Fruit fly (Drosophila melanogaster) whole organism, prepupa: ENCODE measurements around the gene scyl.
A peak's percentile ranks its signal among the peaks of the same experiment; 100 is the strongest.

ENCODE experiments used
- CG10631 ChIP-seq: fragments of 200-800 bp; sonication (Bioruptor generic); optimal IDR thresholded peaks from 2 replicates; lab custom pipeline; 2016; ENCODE audit warnings: missing biosample characterization, missing genetic modification characterization
- CG10669 ChIP-seq: fragments of 200-800 bp; sonication (Bioruptor generic); optimal IDR thresholded peaks from 3 replicates; lab custom pipeline; 2018; ENCODE audit warnings: missing biosample characterization, mild to moderate bottlenecking, missing genetic modification characterization, moderate library complexity
- CG11902 ChIP-seq: fragments of 200-800 bp; sonication (Bioruptor generic); optimal IDR thresholded peaks from 3 replicates; lab custom pipeline; 2016; ENCODE audit warnings: missing biosample characterization, missing genetic modification characterization
- CG1621 ChIP-seq: fragments of 200-800 bp; sonication (Bioruptor generic); optimal IDR thresholded peaks from 3 replicates; lab custom pipeline; 2018; ENCODE audit warnings: missing biosample characterization, mild to moderate bottlenecking, missing genetic modification characterization
- CG3032 ChIP-seq: fragments of 200-800 bp; optimal IDR thresholded peaks from 2 replicates; lab custom pipeline; 2019; ENCODE audit warnings: missing biosample characterization, mild to moderate bottlenecking, missing genetic modification characterization, moderate library complexity
- CG32006 ChIP-seq: fragments of 200-800 bp; sonication (Bioruptor generic); optimal IDR thresholded peaks from 3 replicates; lab custom pipeline; 2017; ENCODE audit warnings: missing biosample characterization, mild to moderate bottlenecking, missing genetic modification characterization
- CG3919 ChIP-seq: fragments of 200-800 bp; sonication (Bioruptor generic); optimal IDR thresholded peaks from 3 replicates; lab custom pipeline; 2016; ENCODE audit warnings: missing biosample characterization, missing genetic modification characterization
- CG6163 ChIP-seq: fragments of 200-800 bp; sonication (Bioruptor generic); IDR thresholded peaks from 3 replicates; pipeline ENCODE4 v1.3.6; 2022; ENCODE audit warnings: missing biosample characterization, missing genetic modification characterization
- CG6808 ChIP-seq: fragments of 200-800 bp; sonication (Bioruptor generic); optimal IDR thresholded peaks from 3 replicates; lab custom pipeline; 2017; ENCODE audit warnings: missing biosample characterization, missing genetic modification characterization, mild to moderate bottlenecking, moderate library complexity, missing genetic modification reagents
- CG6854 ChIP-seq: fragments of 200-800 bp; sonication (Bioruptor generic); optimal IDR thresholded peaks from 2 replicates; lab custom pipeline; 2017; ENCODE audit warnings: missing biosample characterization, mild to moderate bottlenecking, missing genetic modification characterization
- CG8319 ChIP-seq: fragments of 200-800 bp; sonication (Bioruptor generic); optimal IDR thresholded peaks from 3 replicates; lab custom pipeline; 2016; ENCODE audit warnings: missing biosample characterization, missing genetic modification characterization
- CG9139 ChIP-seq: fragments of 200-800 bp; sonication (Bioruptor generic); optimal IDR thresholded peaks from 3 replicates; lab custom pipeline; 2017; ENCODE audit warnings: missing biosample characterization, mild to moderate bottlenecking, missing genetic modification characterization
- Eip75B ChIP-seq: fragments of 200-800 bp; sonication (Bioruptor generic); optimal IDR thresholded peaks from 3 replicates; lab custom pipeline; 2016; ENCODE audit warnings: missing biosample characterization, missing genetic modification characterization
- Eip93F ChIP-seq: fragments of 200-800 bp; sonication (Bioruptor generic); optimal IDR thresholded peaks from 2 replicates; lab custom pipeline; 2016; ENCODE audit warnings: missing biosample characterization, mild to moderate bottlenecking, missing genetic modification characterization
- Gug ChIP-seq: fragments of 200-800 bp; sonication (Bioruptor generic); IDR thresholded peaks from 2 replicates; pipeline ENCODE4 v1.3.6; 2022; ENCODE audit warnings: missing biosample characterization, missing genetic modification characterization
- Hr39 ChIP-seq: fragments of 200-800 bp; sonication (Bioruptor generic); optimal IDR thresholded peaks from 2 replicates; lab custom pipeline; 2016; ENCODE audit warnings: missing biosample characterization, missing genetic modification characterization
- Hr4 ChIP-seq: fragments of 200-800 bp; sonication (Bioruptor generic); optimal IDR thresholded peaks from 3 replicates; lab custom pipeline; 2016; ENCODE audit warnings: missing biosample characterization, missing genetic modification characterization
- Lpt ChIP-seq: fragments of 200-800 bp; sonication (Bioruptor generic); optimal IDR thresholded peaks from 3 replicates; lab custom pipeline; 2016; ENCODE audit warnings: missing biosample characterization, missing genetic modification characterization
- Met ChIP-seq: fragments of 200-800 bp; sonication (Bioruptor generic); optimal IDR thresholded peaks from 3 replicates; lab custom pipeline; 2016; ENCODE audit warnings: missing biosample characterization, missing genetic modification characterization
- OdsH ChIP-seq: fragments of 200-800 bp; sonication (Bioruptor generic); optimal IDR thresholded peaks from 3 replicates; lab custom pipeline; 2016; ENCODE audit warnings: missing biosample characterization, missing genetic modification characterization
- Smox ChIP-seq: fragments of 200-800 bp; sonication (Bioruptor generic); optimal IDR thresholded peaks from 3 replicates; lab custom pipeline; 2016; ENCODE audit warnings: missing biosample characterization, missing genetic modification characterization
- Sox102F ChIP-seq: fragments of 200-800 bp; sonication (Bioruptor generic); optimal IDR thresholded peaks from 2 replicates; lab custom pipeline; 2016; ENCODE audit warnings: missing biosample characterization, mild to moderate bottlenecking, missing genetic modification characterization
- Sox14 ChIP-seq: fragments of 200-800 bp; sonication (Bioruptor generic); optimal IDR thresholded peaks from 3 replicates; lab custom pipeline; 2016; ENCODE audit warnings: missing biosample characterization, missing genetic modification characterization
- Sox15 ChIP-seq: fragments of 200-800 bp; sonication (Bioruptor generic); optimal IDR thresholded peaks from 3 replicates; lab custom pipeline; 2016; ENCODE audit warnings: missing biosample characterization, missing genetic modification characterization
- achi ChIP-seq: fragments of 200-800 bp; sonication (Bioruptor generic); optimal IDR thresholded peaks from 3 replicates; lab custom pipeline; 2016; ENCODE audit warnings: missing biosample characterization, missing genetic modification characterization
- fd85E ChIP-seq: fragments of 200-800 bp; sonication (Bioruptor generic); optimal IDR thresholded peaks from 3 replicates; lab custom pipeline; 2016; ENCODE audit warnings: missing biosample characterization, missing genetic modification characterization
- fkh ChIP-seq: fragments of 200-800 bp; sonication (Bioruptor generic); optimal IDR thresholded peaks from 3 replicates; lab custom pipeline; 2017; ENCODE audit warnings: missing biosample characterization, mild to moderate bottlenecking, missing genetic modification characterization, moderate library complexity
- net ChIP-seq: fragments of 200-800 bp; sonication (Bioruptor generic); optimal IDR thresholded peaks from 3 replicates; lab custom pipeline; 2016; ENCODE audit warnings: missing biosample characterization, missing genetic modification characterization
- pdm3 ChIP-seq: fragments of 200-800 bp; sonication (Bioruptor generic); optimal IDR thresholded peaks from 3 replicates; lab custom pipeline; 2016; ENCODE audit warnings: missing biosample characterization, missing genetic modification characterization
- spab ChIP-seq: fragments of 200-800 bp; sonication (Bioruptor generic); optimal IDR thresholded peaks from 2 replicates; lab custom pipeline; 2017; ENCODE audit warnings: missing biosample characterization, mild to moderate bottlenecking, missing genetic modification characterization, missing genetic modification reagents
- ss ChIP-seq, 2 experiments: fragments of 200-800 bp; sonication (Bioruptor generic); optimal IDR thresholded peaks; 2 replicates in 1 of 2; 3 replicates in 1 of 2; lab custom pipeline; 2017 to 2018; ENCODE audit warnings: mild to moderate bottlenecking in 2 of 2, missing biosample characterization in 2 of 2, missing genetic modification characterization in 2 of 2, moderate library complexity in 1 of 2
- svp ChIP-seq: fragments of 200-800 bp; sonication (Bioruptor generic); peaks from one replicate; lab custom pipeline; 2016; ENCODE audit warnings: missing biosample characterization, missing genetic modification characterization
- vri ChIP-seq: fragments of 200-800 bp; sonication (Bioruptor generic); optimal IDR thresholded peaks from 3 replicates; lab custom pipeline; 2016; ENCODE audit warnings: missing biosample characterization, mild to moderate bottlenecking, missing genetic modification characterization

scyl gene

DNA sequence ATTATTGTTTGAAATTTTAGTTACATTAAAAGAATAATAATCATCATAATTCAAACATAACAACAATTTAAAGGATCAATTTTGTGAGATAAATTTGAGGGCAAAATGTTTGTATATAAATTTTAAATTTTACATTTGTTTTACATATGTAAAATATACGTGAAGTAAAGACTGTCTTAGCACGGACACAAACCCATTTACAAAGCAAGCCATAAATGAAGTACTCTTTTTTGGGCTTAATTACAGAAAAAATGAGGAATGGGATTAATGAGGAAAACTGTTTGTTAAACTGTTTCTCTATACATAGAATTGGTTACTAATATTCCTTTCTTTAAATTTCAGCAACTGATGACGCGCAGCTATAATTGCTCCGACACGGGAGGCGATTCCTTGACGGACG is 27.5 kb upstream of the scyl start:
- TF ChIP-seq fd85E (no peak), CG9139 (GFP tag; lab: Kevin White, UChicago) (no peak), CG3032 (tag; lab: Kevin White, UChicago) (no peak), Lpt (no peak), Smox (GFP tag; lab: Kevin White, UChicago) (no peak), CG3919 (no peak), fkh (GFP tag; lab: Kevin White, UChicago) (no peak), Hr4 (GFP tag; lab: Kevin White, UChicago) (no peak), ss (GFP tag; optimal IDR thresholded peaks at IDR 0.05; lab: Kevin White, UChicago) (no peak), pdm3 (no peak), Sox14 (GFP tag; lab: Kevin White, UChicago) (no peak), CG8319 (GFP tag; lab: Kevin White, UChicago) (no peak), Gug (GFP tag; lab: Robert Waterston, UW) (no peak), CG6163 (GFP tag; lab: Robert Waterston, UW) (no peak), Sox102F (GFP tag; lab: Kevin White, UChicago) (no peak), Hr39 (no peak), CG32006 (GFP tag; lab: Kevin White, UChicago) (no peak)

DNA sequence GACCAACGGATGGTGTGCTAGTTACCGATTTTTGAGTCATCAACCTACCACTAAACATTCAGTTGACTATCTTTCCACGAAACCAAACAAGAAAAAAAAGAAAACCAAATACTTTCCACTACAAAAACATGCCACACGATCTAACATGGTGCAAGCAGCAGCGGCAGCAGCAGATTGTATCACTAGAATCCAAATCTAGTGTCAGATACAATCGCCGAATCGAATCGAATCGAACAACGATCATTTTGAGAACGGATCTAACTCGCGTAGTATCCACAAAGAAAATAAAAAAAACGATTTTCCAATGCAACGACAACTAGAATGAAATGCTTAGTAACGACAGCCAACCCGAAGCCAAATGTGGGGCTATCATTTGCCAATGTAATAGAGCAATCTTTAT is 24.4 kb upstream of the scyl start:
- TF ChIP-seq CG10669 (GFP tag; lab: Kevin White, UChicago) = no peak
- TF ChIP-seq Sox14 (GFP tag; lab: Kevin White, UChicago) = no peak
- TF ChIP-seq CG9139 (GFP tag; lab: Kevin White, UChicago) = no peak
- TF ChIP-seq Met (GFP tag; lab: Kevin White, UChicago) = no peak
- TF ChIP-seq CG32006 (GFP tag; lab: Kevin White, UChicago) = no peak
- TF ChIP-seq achi (GFP tag; lab: Kevin White, UChicago) = no peak
- no peak for TF ChIP-seq CG11902
- no peak for TF ChIP-seq CG1621 (tag; lab: Kevin White, UChicago)
- TF ChIP-seq svp = no peak

- TF ChIP-seq CG6854 = no peak
- TF ChIP-seq vri (GFP tag; lab: Kevin White, UChicago) = peak; percentile 68
- TF ChIP-seq fkh (GFP tag; lab: Kevin White, UChicago) = no peak
- no peak for TF ChIP-seq Eip93F (GFP tag; lab: Kevin White, UChicago)
Measured at dm6 chr3L:11233547-11233946, 18.6 kb upstream of the scyl start.

DNA sequence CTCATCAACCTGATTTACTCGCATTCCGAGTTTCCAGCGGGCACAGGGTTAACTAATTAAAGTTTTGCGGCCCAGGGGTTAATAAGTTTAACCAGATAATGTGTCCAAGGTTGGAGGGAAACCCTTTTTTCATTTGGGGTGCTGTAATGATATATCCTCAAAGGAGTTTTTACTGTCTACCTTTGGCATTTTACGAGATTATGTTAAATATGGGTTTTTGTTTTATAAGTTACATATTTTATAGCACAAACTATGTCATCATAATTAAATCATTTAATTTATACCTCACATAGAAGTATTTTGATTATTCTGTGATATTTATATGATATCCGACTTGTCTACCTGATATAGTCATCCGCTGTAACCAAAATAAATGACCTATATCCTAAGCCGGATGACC is 16.0 kb upstream of the scyl start, which contains the start of gene Ir68a:
TSS of gene Ir68a (minus strand) at position 101 of the 400 bp plus-strand sequence.
- TF ChIP-seq OdsH (GFP tag; lab: Kevin White, UChicago) (no peak), CG6808 (no peak), CG6163 (GFP tag; lab: Robert Waterston, UW) (no peak), Sox15 (GFP tag; lab: Kevin White, UChicago) (no peak), pdm3 (no peak), Eip75B (GFP tag; lab: Kevin White, UChicago) (no peak), net (GFP tag; lab: Kevin White, UChicago) (no peak), Sox14 (GFP tag; lab: Kevin White, UChicago) (no peak)

- no peak for TF ChIP-seq spab (GFP tag; lab: Kevin White, UChicago)
- TF ChIP-seq CG10631 = peak; percentile 19
- TF ChIP-seq, all 60 proteins: peak for 1
Measured at dm6 chr3L:11237127-11237759, 14.9 kb upstream of the scyl start.
